Fruit fly (Drosophila melanogaster) whole organism, wandering third instar larva: ENCODE measurements around the gene CG42394.

Source experiments
- Abd-B ChIP-seq: fragments of >200 bp; optimal IDR thresholded peaks from 2 replicates; lab custom pipeline; 2017; ENCODE audit warnings: missing biosample characterization, missing genetic modification characterization
- CG32264 ChIP-seq: fragments of 200-800 bp; sonication (Bioruptor generic); optimal IDR thresholded peaks from 2 replicates; lab custom pipeline; 2016; ENCODE audit warnings: missing biosample characterization, missing genetic modification characterization
- CG9705 ChIP-seq: fragments of 200-800 bp; sonication (Bioruptor generic); optimal IDR thresholded peaks from 2 replicates; lab custom pipeline; 2018; ENCODE audit warnings: missing biosample characterization, mild to moderate bottlenecking, missing genetic modification characterization
- CrebA ChIP-seq: fragments of 200-800 bp; sonication (Bioruptor generic); optimal IDR thresholded peaks from 2 replicates; lab custom pipeline; 2016; ENCODE audit warnings: missing biosample characterization, mild to moderate bottlenecking, missing genetic modification characterization, borderline replicate concordance
- Dfd ChIP-seq: fragments of >200 bp; optimal IDR thresholded peaks from 2 replicates; lab custom pipeline; 2017; ENCODE audit warnings: missing biosample characterization, missing genetic modification characterization
- Dif ChIP-seq: fragments of 200-275, 200-300 bp; sonication (Bioruptor generic); optimal IDR thresholded peaks from 2 replicates; lab custom pipeline; 2018; ENCODE audit warnings: missing biosample characterization, missing genetic modification characterization; ENCODE audit not compliant: partially characterized antibody
- GATAd ChIP-seq: sonication (Bioruptor generic); optimal IDR thresholded peaks from 2 replicates; lab custom pipeline; 2016; ENCODE audit warnings: missing biosample characterization, missing genetic modification characterization
- HLH106 ChIP-seq: fragments of 200-800 bp; optimal IDR thresholded peaks from 3 replicates; lab custom pipeline; 2019; ENCODE audit warnings: missing biosample characterization, mild to moderate bottlenecking, missing genetic modification characterization, moderate library complexity
- Hnf4 ChIP-seq: fragments of 200-800 bp; sonication (Bioruptor generic); optimal IDR thresholded peaks from 2 replicates; lab custom pipeline; 2016; ENCODE audit warnings: missing biosample characterization, mild to moderate bottlenecking, missing genetic modification characterization
- Mio ChIP-seq: sonication (Bioruptor generic); optimal IDR thresholded peaks from 2 replicates; lab custom pipeline; 2016; ENCODE audit warnings: missing biosample characterization, missing genetic modification characterization
- Myc ChIP-seq: fragments of >200 bp; optimal IDR thresholded peaks from 2 replicates; lab custom pipeline; 2017
- N ChIP-seq: fragments of >200 bp; optimal IDR thresholded peaks from 2 replicates; lab custom pipeline; 2018; ENCODE audit warnings: missing biosample characterization, missing external identifiers, missing genetic modification characterization
- OdsH ChIP-seq: fragments of 200-800 bp; sonication (Bioruptor generic); optimal IDR thresholded peaks from 2 replicates; lab custom pipeline; 2016; ENCODE audit warnings: missing biosample characterization, mild to moderate bottlenecking, missing genetic modification characterization
- Rel ChIP-seq, 2 experiments: fragments of 200-800 bp; sonication (Bioruptor generic) in 1 of 2; optimal IDR thresholded peaks; 2 replicates in 1 of 2; 3 replicates in 1 of 2; lab custom pipeline; 2016 to 2019; ENCODE audit warnings: mild to moderate bottlenecking in 2 of 2, missing biosample characterization in 2 of 2, missing genetic modification characterization in 2 of 2, moderate library complexity in 1 of 2
- Sp1 ChIP-seq: fragments of 200-800 bp; sonication (Bioruptor generic); optimal IDR thresholded peaks from 3 replicates; lab custom pipeline; 2019; ENCODE audit warnings: missing biosample characterization, mild to moderate bottlenecking, missing genetic modification characterization, moderate library complexity
- Vsx2 ChIP-seq: fragments of 200-300, 225-300 bp; sonication (Bioruptor generic); optimal IDR thresholded peaks from 2 replicates; lab custom pipeline; 2018; ENCODE audit warnings: missing biosample characterization, missing genetic modification characterization; ENCODE audit not compliant: partially characterized antibody
- br ChIP-seq: fragments of 200-800 bp; sonication (Bioruptor generic); optimal IDR thresholded peaks from 2 replicates; lab custom pipeline; 2016; ENCODE audit warnings: missing biosample characterization, missing genetic modification characterization
- dl ChIP-seq, 2 experiments: fragments of 175-275, 200-275 bp in 1 of 2; fragments of 200-275 bp in 1 of 2; sonication (Bioruptor generic); optimal IDR thresholded peaks; lab custom pipeline; 2018; ENCODE audit warnings: mild to moderate bottlenecking in 2 of 2, missing biosample characterization in 2 of 2, missing genetic modification characterization in 2 of 2, moderate library complexity in 2 of 2; ENCODE audit not compliant: partially characterized antibody in 2 of 2, insufficient read depth in 1 of 2
- dmrt93B ChIP-seq: fragments of 200-800 bp; sonication (Bioruptor generic); optimal IDR thresholded peaks from 2 replicates; lab custom pipeline; 2018; ENCODE audit warnings: missing biosample characterization, mild to moderate bottlenecking, missing genetic modification characterization
- dsf ChIP-seq: sonication (Bioruptor generic); optimal IDR thresholded peaks from 2 replicates; lab custom pipeline; 2016; ENCODE audit warnings: missing biosample characterization, missing genetic modification characterization, borderline replicate concordance
- ey ChIP-seq: fragments of 200-800 bp; sonication (Bioruptor generic); optimal IDR thresholded peaks from 2 replicates; lab custom pipeline; 2016; ENCODE audit warnings: missing biosample characterization, missing genetic modification characterization
- foxo ChIP-seq, 2 experiments: fragments of 200-800 bp; sonication (Bioruptor generic); optimal IDR thresholded peaks; 2 replicates in 1 of 2; 3 replicates in 1 of 2; lab custom pipeline; 2016 to 2017; ENCODE audit warnings: missing biosample characterization in 2 of 2, missing genetic modification characterization in 2 of 2
- fru ChIP-seq: fragments of 200-800 bp; sonication (Bioruptor generic); optimal IDR thresholded peaks from 3 replicates; lab custom pipeline; 2016; ENCODE audit warnings: missing biosample characterization, mild to moderate bottlenecking, missing genetic modification characterization
- h ChIP-seq: fragments of 200-800 bp; sonication (Bioruptor generic); optimal IDR thresholded peaks from 3 replicates; lab custom pipeline; 2016; ENCODE audit warnings: missing biosample characterization, mild to moderate bottlenecking, missing genetic modification characterization
- jim ChIP-seq: fragments of 175-275, 200-325 bp; sonication (Bioruptor generic); optimal IDR thresholded peaks from 2 replicates; lab custom pipeline; 2016; ENCODE audit warnings: missing biosample characterization, mild to moderate bottlenecking, missing genetic modification characterization
- lola ChIP-seq: fragments of >200 bp; optimal IDR thresholded peaks from 2 replicates; lab custom pipeline; 2017; ENCODE audit warnings: missing biosample characterization, missing genetic modification characterization
- psq ChIP-seq: fragments of 200-800 bp; sonication (Bioruptor generic); optimal IDR thresholded peaks from 3 replicates; lab custom pipeline; 2017; ENCODE audit warnings: missing biosample characterization, mild to moderate bottlenecking, missing genetic modification characterization, moderate library complexity
- rgr ChIP-seq: fragments of 200-800 bp; sonication (Bioruptor generic); optimal IDR thresholded peaks from 3 replicates; lab custom pipeline; 2016; ENCODE audit warnings: missing biosample characterization, mild to moderate bottlenecking, missing genetic modification characterization
- sage ChIP-seq: fragments of 200-800 bp; sonication (Bioruptor generic); optimal IDR thresholded peaks from 2 replicates; lab custom pipeline; 2016; ENCODE audit warnings: missing biosample characterization, mild to moderate bottlenecking, missing genetic modification characterization
- usp ChIP-seq: fragments of >200 bp; optimal IDR thresholded peaks from 2 replicates; lab custom pipeline; 2017; ENCODE audit warnings: missing biosample characterization, missing genetic modification characterization
- woc ChIP-seq: sonication (Bioruptor generic); optimal IDR thresholded peaks from 2 replicates; lab custom pipeline; 2016; ENCODE audit warnings: missing biosample characterization, mild to moderate bottlenecking, missing genetic modification characterization

CG42394 gene

dm6 chr3R:10854243-10854874 lies 4.7 kb downstream of the CG42394 start, which contains the start of the genes CG6567 and CG4511:
Gene CG6567, minus strand, starts transcription at chr3R:10854451.
Gene CG4511, plus strand, starts transcription at chr3R:10854501.
- TF ChIP-seq fru (GFP tag; lab: Kevin White, UChicago) (no peak), CrebA (GFP tag; lab: Kevin White, UChicago) (no peak), Dif (GFP tag; lab: Kevin White, UChicago) (no peak), Rel (GFP tag; optimal IDR thresholded peaks at IDR 0.05; lab: Kevin White, UChicago) (no peak), Rel (tag; optimal IDR thresholded peaks at IDR 0.05; lab: Kevin White, UChicago) (no peak)

DNA sequence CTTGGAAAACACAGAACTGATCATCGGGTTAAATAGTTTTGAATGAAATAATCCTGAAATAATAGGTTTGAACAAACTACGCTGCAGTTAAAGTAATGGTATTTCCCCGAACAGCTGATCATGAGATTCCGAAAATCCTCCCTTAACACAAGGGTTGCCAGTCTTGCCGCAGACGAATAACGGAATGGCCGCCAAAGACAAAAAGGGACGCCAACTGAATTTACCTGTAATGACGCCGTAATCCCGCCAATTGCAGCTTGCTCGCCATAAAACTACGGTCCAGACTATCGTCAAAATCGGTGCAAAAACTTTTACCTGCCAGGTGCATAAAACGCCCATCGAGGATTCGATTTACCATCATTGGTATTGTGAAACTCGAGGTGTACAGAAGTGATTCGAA lies 7.0 kb downstream of the CG42394 start, which contains the start of gene CG4570:
Gene CG4570, plus strand, starts transcription at position 190 of the 400 bp plus-strand sequence.
- TF ChIP-seq jim (GFP tag; lab: Kevin White, UChicago) (no peak), CG9705 (GFP tag; lab: Kevin White, UChicago) (no peak), dsf (no peak)
- TF ChIP-seq, all 38 proteins: peak for 0

dm6 chr3R:10859713-10860112 lies 10.1 kb downstream of the CG42394 start, which contains the start of gene CG14694:
Gene CG14694, minus strand, starts transcription at chr3R:10859813.
- no peak for TF ChIP-seq rgr (GFP tag; lab: Kevin White, UChicago)
- no peak for TF ChIP-seq HLH106 (tag; lab: Kevin White, UChicago)

DNA sequence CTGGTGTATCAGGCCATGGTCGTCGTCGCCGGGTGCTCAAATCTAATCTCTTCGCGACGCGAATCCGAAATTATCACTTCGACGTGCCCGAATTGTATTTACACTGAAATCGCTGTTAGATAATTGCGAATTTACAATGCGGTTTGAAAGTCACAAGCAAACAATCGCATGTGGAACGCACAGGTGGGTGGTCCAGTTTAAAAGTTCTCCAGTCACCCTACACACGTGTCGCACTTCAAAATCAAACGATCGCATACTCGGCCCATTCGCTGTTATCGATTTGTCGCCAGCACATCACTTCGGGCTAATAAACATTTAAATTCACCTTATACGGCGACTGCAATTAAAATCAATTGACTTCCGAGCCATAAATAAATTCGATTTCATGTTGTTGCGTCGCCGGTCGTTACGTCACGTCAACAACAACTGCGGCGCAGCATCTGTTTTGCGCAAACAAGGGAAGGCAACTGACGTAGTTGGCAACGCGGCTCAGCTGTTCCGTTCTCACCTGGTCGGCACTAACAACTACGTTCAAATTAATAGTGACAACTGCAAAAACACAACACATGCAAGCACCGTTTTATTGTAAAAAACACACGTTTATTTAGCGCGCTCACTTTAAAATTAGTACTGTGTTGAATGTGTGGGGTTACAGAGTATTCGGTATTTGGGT lies 13.3 kb downstream of the CG42394 start, which contains the start of gene CG6574:
Gene CG6574, minus strand, starts transcription at position 216 of the 673 bp plus-strand sequence.
- TF ChIP-seq Rel (GFP tag; optimal IDR thresholded peaks at IDR 0.05; lab: Kevin White, UChicago), result no peak
- TF ChIP-seq Rel (tag; optimal IDR thresholded peaks at IDR 0.05; lab: Kevin White, UChicago), result peak; percentile 27
- peak in 1 of 2 experiments; percentile 41 for TF ChIP-seq foxo (GFP tag; optimal IDR thresholded peaks at IDR 0.05; lab: Kevin White, UChicago)
- no peak for TF ChIP-seq N (GFP tag; lab: Kevin White, UChicago)
- no peak for TF ChIP-seq dl (GFP tag; optimal IDR thresholded peaks at IDR 0.05; lab: Kevin White, UChicago; ENCODE audit: insufficient read depth in 1 of 2, partially characterized antibody in 2 of 2)
- no peak for TF ChIP-seq CrebA (GFP tag; lab: Kevin White, UChicago)
- no peak for TF ChIP-seq Abd-B (GFP tag; lab: Kevin White, UChicago)
- TF ChIP-seq ey (GFP tag; lab: Kevin White, UChicago), result peak; percentile 2
- TF ChIP-seq Dfd (GFP tag; lab: Kevin White, UChicago), result no peak
- no peak for TF ChIP-seq CG32264 (GFP tag; lab: Kevin White, UChicago)
- peak; percentile 39 for TF ChIP-seq Myc (lab: Kevin White, UChicago)
- TF ChIP-seq woc (GFP tag; lab: Kevin White, UChicago), result no peak
- no peak for TF ChIP-seq Vsx2 (GFP tag; lab: Kevin White, UChicago)
- no peak for TF ChIP-seq usp (GFP tag; lab: Kevin White, UChicago)
- TF ChIP-seq rgr (GFP tag; lab: Kevin White, UChicago), result no peak
- TF ChIP-seq Hnf4, result no peak
- peak; percentile 32 for TF ChIP-seq h (GFP tag; lab: Kevin White, UChicago)
- no peak for TF ChIP-seq dmrt93B (GFP tag; lab: Kevin White, UChicago)
- no peak for TF ChIP-seq Sp1
- TF ChIP-seq jim (GFP tag; lab: Kevin White, UChicago), result no peak
- no peak for TF ChIP-seq dsf
- no peak for TF ChIP-seq GATAd (GFP tag; lab: Kevin White, UChicago)
- peak; percentile 2 for TF ChIP-seq OdsH (GFP tag; lab: Kevin White, UChicago)
- TF ChIP-seq sage (GFP tag; lab: Kevin White, UChicago), result no peak
- no peak for TF ChIP-seq Mio (GFP tag; lab: Kevin White, UChicago)
- no peak for TF ChIP-seq lola (GFP tag; lab: Kevin White, UChicago)
- TF ChIP-seq psq (GFP tag; lab: Kevin White, UChicago), result no peak
- peak; percentile 38 for TF ChIP-seq br (GFP tag; lab: Kevin White, UChicago)
- TF ChIP-seq CG9705 (GFP tag; lab: Kevin White, UChicago), result no peak
- peak; percentile 13 for TF ChIP-seq HLH106 (tag; lab: Kevin White, UChicago)
